Worm (Caenorhabditis elegans) whole organism, L1 larva: ENCODE results near the gene C12D5.3.

Experiments used
- C16A3.4 ChIP-seq: fragments of 150-350 bp; optimal IDR thresholded peaks from 2 replicates; lab custom pipeline; 2014; ENCODE audit warnings: missing biosample characterization, missing genetic modification characterization
- C34B4.2 ChIP-seq: sonication (generic microtip); optimal IDR thresholded peaks from 2 replicates; lab custom pipeline; 2017; ENCODE audit warnings: mild to moderate bottlenecking, missing genetic modification characterization, missing compliant biosample characterization
- F16B12.6 ChIP-seq: fragments of 150-350 bp; optimal IDR thresholded peaks from 2 replicates; lab custom pipeline; 2014; ENCODE audit warnings: missing biosample characterization, missing genetic modification characterization
- ama-1 ChIP-seq: fragments of 150-350 bp; optimal IDR thresholded peaks from 2 replicates; lab custom pipeline; 2014
- blmp-1 ChIP-seq: fragments of 150-350 bp; optimal IDR thresholded peaks from 2 replicates; lab custom pipeline; 2014; ENCODE audit warnings: missing biosample characterization, missing genetic modification characterization
- ces-1 ChIP-seq: fragments of 150-350 bp; optimal IDR thresholded peaks from 2 replicates; lab custom pipeline; 2014; ENCODE audit warnings: missing biosample characterization, missing genetic modification reagents, missing genetic modification characterization
- dpl-1 ChIP-seq, 3 experiments: fragments of 150-350 bp in 2 of 3; sonication (generic microtip) in 1 of 3; optimal IDR thresholded peaks; 2 replicates each; lab custom pipeline; 2014 to 2017; ENCODE audit warnings: missing biosample characterization in 3 of 3, missing genetic modification characterization in 3 of 3, missing genetic modification reagents in 3 of 3
- efl-3 ChIP-seq: fragments of 200-800 bp; sonication (Bioruptor generic); optimal IDR thresholded peaks from 2 replicates; lab custom pipeline; 2018; ENCODE audit warnings: mild to moderate bottlenecking, missing genetic modification characterization, missing compliant biosample characterization
- egl-27 ChIP-seq, 2 experiments: fragments of 150-350 bp in 1 of 2; sonication (generic microtip); optimal IDR thresholded peaks; 3 replicates each; lab custom pipeline; 2017 to 2018; ENCODE audit warnings: missing biosample characterization in 2 of 2, missing genetic modification characterization in 2 of 2, missing genetic modification reagents in 2 of 2
- elt-2 ChIP-seq: sonication (generic microtip); optimal IDR thresholded peaks from 2 replicates; lab custom pipeline; 2016; ENCODE audit warnings: missing genetic modification characterization, mild to moderate bottlenecking, inconsistent platforms, missing compliant biosample characterization, missing genetic modification reagents
- ets-5 ChIP-seq: fragments of 200-800 bp; sonication (Bioruptor generic); IDR thresholded peaks from 2 replicates; pipeline ENCODE4 v1.3.6; 2022; ENCODE audit warnings: missing genetic modification characterization, missing compliant biosample characterization
- fkh-10 ChIP-seq: sonication (generic microtip); optimal IDR thresholded peaks from 2 replicates; lab custom pipeline; 2017; ENCODE audit warnings: missing biosample characterization, missing genetic modification reagents, missing genetic modification characterization
- fkh-4 ChIP-seq: sonication (generic microtip); optimal IDR thresholded peaks from 2 replicates; lab custom pipeline; 2016; ENCODE audit warnings: missing compliant biosample characterization, missing genetic modification characterization, borderline replicate concordance
- hlh-4 ChIP-seq: sonication (generic microtip); optimal IDR thresholded peaks from 2 replicates; lab custom pipeline; 2016; ENCODE audit warnings: mild to moderate bottlenecking, missing genetic modification characterization, missing compliant biosample characterization
- lin-15B ChIP-seq: fragments of 150-350 bp; sonication (generic microtip); optimal IDR thresholded peaks from 3 replicates; lab custom pipeline; 2014; ENCODE audit warnings: missing biosample characterization, missing genetic modification characterization
- lin-39 ChIP-seq: fragments of 150-350 bp; optimal IDR thresholded peaks from 2 replicates; lab custom pipeline; 2014; ENCODE audit warnings: missing biosample characterization, missing genetic modification reagents, missing genetic modification characterization
- lir-3 ChIP-seq: sonication (generic microtip); optimal IDR thresholded peaks from 2 replicates; lab custom pipeline; 2016; ENCODE audit warnings: mild to moderate bottlenecking, missing genetic modification characterization, moderate library complexity, missing compliant biosample characterization; ENCODE audit not compliant: poor library complexity
- mep-1 ChIP-seq: fragments of 150-350 bp; optimal IDR thresholded peaks from 2 replicates; lab custom pipeline; 2014; ENCODE audit warnings: missing biosample characterization, missing genetic modification characterization
- nhr-19 ChIP-seq: fragments of 200-800 bp; sonication (Bioruptor generic); conservative IDR thresholded peaks from 2 replicates; pipeline ENCODE4 v1.3.6; 2022; ENCODE audit warnings: missing genetic modification characterization, missing compliant biosample characterization
- nhr-28 ChIP-seq: fragments of 150-350 bp; optimal IDR thresholded peaks from 2 replicates; lab custom pipeline; 2014; ENCODE audit warnings: missing biosample characterization, missing genetic modification characterization
- nhr-47 ChIP-seq: sonication (generic microtip); optimal IDR thresholded peaks from 2 replicates; lab custom pipeline; 2016; ENCODE audit warnings: mild to moderate bottlenecking, missing genetic modification characterization, moderate library complexity, missing compliant biosample characterization
- nhr-71 ChIP-seq: sonication (generic microtip); optimal IDR thresholded peaks from 2 replicates; lab custom pipeline; 2016; ENCODE audit warnings: mild to moderate bottlenecking, missing genetic modification characterization, moderate library complexity, missing compliant biosample characterization
- nhr-84 ChIP-seq: sonication (generic microtip); optimal IDR thresholded peaks from 2 replicates; lab custom pipeline; 2017; ENCODE audit warnings: missing biosample characterization, missing genetic modification characterization
- nhr-85 ChIP-seq: sonication (generic microtip); peaks from one replicate; lab custom pipeline; 2016; ENCODE audit warnings: missing genetic modification characterization, inconsistent platforms, missing compliant biosample characterization
- pax-3 ChIP-seq: fragments of 200-800 bp; sonication (Bioruptor generic); optimal IDR thresholded peaks from 2 replicates; lab custom pipeline; 2018; ENCODE audit warnings: mild to moderate bottlenecking, missing genetic modification characterization, moderate library complexity, missing compliant biosample characterization
- rnt-1 ChIP-seq: sonication (generic microtip); optimal IDR thresholded peaks from 2 replicates; lab custom pipeline; 2016; ENCODE audit warnings: mild to moderate bottlenecking, missing genetic modification characterization, moderate library complexity, missing compliant biosample characterization
- snpc-4 ChIP-seq: fragments of 150-350 bp; optimal IDR thresholded peaks from 2 replicates; lab custom pipeline; 2014; ENCODE audit warnings: missing biosample characterization, missing genetic modification characterization
- sox-4 ChIP-seq: sonication (generic microtip); optimal IDR thresholded peaks from 2 replicates; lab custom pipeline; 2016; ENCODE audit warnings: missing genetic modification characterization, missing compliant biosample characterization
- sptf-1 ChIP-seq: fragments of 150-350 bp; optimal IDR thresholded peaks from 2 replicates; lab custom pipeline; 2014; ENCODE audit warnings: missing biosample characterization, missing genetic modification characterization
- unc-86 ChIP-seq: sonication (generic microtip); optimal IDR thresholded peaks from 2 replicates; lab custom pipeline; 2016; ENCODE audit warnings: missing genetic modification characterization, missing compliant biosample characterization
- unc-98 ChIP-seq: fragments of 200-800 bp; sonication (Bioruptor generic); IDR thresholded peaks from 2 replicates; pipeline ENCODE4 v1.3.6; 2022; ENCODE audit warnings: missing genetic modification characterization, missing compliant biosample characterization
- ztf-11 ChIP-seq, 2 experiments: sonication (generic microtip); optimal IDR thresholded peaks; 2 replicates each; lab custom pipeline; 2016 to 2017; ENCODE audit warnings: missing genetic modification characterization in 2 of 2, missing biosample characterization in 1 of 2, missing compliant biosample characterization in 1 of 2

The C12D5.3 gene

ce11 chrV:7634657-7635056 is 41.3 kb upstream of the C12D5.3 start, which contains the start of gene srd-31:
srd-31 (minus strand) TSS chrV:7634757.
- TF ChIP-seq efl-3 (GFP tag; lab: Kevin White, UChicago) (no peak), fkh-10 (GFP tag; lab: Kevin White, UChicago) (no peak), nhr-71 (no peak)

- TF ChIP-seq dpl-1 (GFP tag; optimal IDR thresholded peaks at IDR 0.05; lab: Kevin White, UChicago) (no peak), nhr-84 (tag; lab: Kevin White, UChicago) (no peak), C16A3.4 (tag; lab: Kevin White, UChicago) (no peak), unc-86 (tag; lab: Kevin White, UChicago) (no peak), nhr-19 (GFP tag; lab: Robert Waterston, UW) (no peak), fkh-10 (GFP tag; lab: Kevin White, UChicago) (no peak)
Measured at ce11 chrV:7635469-7635868, 40.5 kb upstream of the C12D5.3 start, which contains the start of gene srd-29. srd-29 (plus strand) TSS chrV:7635769.

- TF ChIP-seq nhr-47 (tag; lab: Kevin White, UChicago) (no peak), F16B12.6 (tag; lab: Kevin White, UChicago) (no peak), blmp-1 (tag; lab: Kevin White, UChicago) (no peak), lin-15B (tag; lab: Kevin White, UChicago) (no peak), unc-98 (GFP tag; lab: Robert Waterston, UW) (no peak), nhr-28 (tag; lab: Kevin White, UChicago) (no peak), lir-3 (tag; lab: Kevin White, UChicago) (no peak), sptf-1 (no peak), fkh-4 (tag; lab: Kevin White, UChicago) (no peak), ztf-11 (tag; optimal IDR thresholded peaks at IDR 0.05; lab: Kevin White, UChicago) (no peak), egl-27 (tag; optimal IDR thresholded peaks at IDR 0.05; lab: Kevin White, UChicago) (no peak)
Measured at ce11 chrV:7637801-7638200, 38.2 kb upstream of the C12D5.3 start, which contains the start of gene clec-45. clec-45 (plus strand) TSS chrV:7638101.

- TF ChIP-seq mep-1 (tag; lab: Kevin White, UChicago) (no peak), snpc-4 (tag; lab: Kevin White, UChicago) (no peak), fkh-4 (tag; lab: Kevin White, UChicago) (no peak), sox-4 (tag; lab: Kevin White, UChicago) (no peak), hlh-4 (tag; lab: Kevin White, UChicago) (no peak), nhr-28 (tag; lab: Kevin White, UChicago) (no peak), C16A3.4 (tag; lab: Kevin White, UChicago) (no peak), rnt-1 (tag; lab: Kevin White, UChicago) (no peak), ama-1 (no peak), C34B4.2 (tag; lab: Kevin White, UChicago) (no peak), ces-1 (GFP tag; lab: Kevin White, UChicago) (no peak), fkh-10 (GFP tag; lab: Kevin White, UChicago) (no peak), nhr-19 (GFP tag; lab: Robert Waterston, UW) (no peak)
Measured at ce11 chrV:7639356-7639755, 36.6 kb upstream of the C12D5.3 start.

- TF ChIP-seq mep-1 (tag; lab: Kevin White, UChicago) = no peak
- no peak for TF ChIP-seq nhr-28 (tag; lab: Kevin White, UChicago)
- no peak for TF ChIP-seq ets-5 (GFP tag; lab: Robert Waterston, UW)
- TF ChIP-seq elt-2 = no peak
- TF ChIP-seq nhr-85 (tag; lab: Kevin White, UChicago) = no peak
- TF ChIP-seq lin-39 = no peak
- no peak for TF ChIP-seq C34B4.2 (tag; lab: Kevin White, UChicago)
- TF ChIP-seq pax-3 (tag; lab: Kevin White, UChicago) = no peak
- TF ChIP-seq dpl-1 (GFP tag; optimal IDR thresholded peaks at IDR 0.05; lab: Kevin White, UChicago) = no peak
Measured at ce11 chrV:7639787-7640186, 36.2 kb upstream of the C12D5.3 start, which contains the start of gene F07C4.10. F07C4.10 (minus strand) TSS chrV:7639887.
